Worm (Caenorhabditis elegans): ENCODE data around the gene srbc-1.

- TF ChIP-seq lin-54 (GFP tag; optimal IDR thresholded peaks at IDR 0.05) (no peak), lag-1 (GFP tag; IDR thresholded peaks at IDR 0.05) (no peak), lin-40 (tag; optimal IDR thresholded peaks at IDR 0.05) (no peak), snpc-4 (GFP tag; optimal IDR thresholded peaks at IDR 0.05) (no peak), snpc-4 (tag; optimal IDR thresholded peaks at IDR 0.05) (no peak), attf-3 (GFP tag; conservative IDR thresholded peaks at IDR 0.05) (no peak), zfh-2 (GFP tag; conservative IDR thresholded peaks at IDR 0.05) (no peak)
Measured at ce11 chrV:3275033-3275432, 26.8 kb downstream of the srbc-1 start, which contains the start of gene T28A11.3.

Data from whole organism, young adult.